Worm (Caenorhabditis elegans): ENCODE data around the gene prcc-1.
A peak's percentile ranks its signal among the peaks of the same experiment; 100 is the strongest.

The prcc-1 gene

ce11 chrIV:13110876-13111275 is 17.3 kb upstream of the prcc-1 start (continued):
- TF ChIP-seq lin-39 (tag; optimal IDR thresholded peaks at IDR 0.05) (no peak), lin-14 (GFP tag; optimal IDR thresholded peaks at IDR 0.05) (peak; percentile 11), ceh-82 (tag; optimal IDR thresholded peaks at IDR 0.05) (no peak), sox-4 (tag; optimal IDR thresholded peaks at IDR 0.05) (no peak), zip-4 (GFP tag; optimal IDR thresholded peaks at IDR 0.05) (no peak), pqm-1 (tag; optimal IDR thresholded peaks at IDR 0.05) (no peak), tbx-2 (tag; optimal IDR thresholded peaks at IDR 0.05) (no peak), Y116A8C.19 (tag; optimal IDR thresholded peaks at IDR 0.05; ENCODE audit: borderline replicate concordance) (no peak), aha-1 (tag; optimal IDR thresholded peaks at IDR 0.05) (no peak), C04F5.9 (tag; optimal IDR thresholded peaks at IDR 0.05) (no peak), jun-1 (tag; optimal IDR thresholded peaks at IDR 0.05) (no peak)

ce11 chrIV:13109751-13110150 is 16.2 kb upstream of the prcc-1 start, which contains the start of gene best-1:
TSS of gene best-1 (minus strand) at chrIV:13109779.
- no peak for TF ChIP-seq Y116A8C.19 (tag; optimal IDR thresholded peaks at IDR 0.05; ENCODE audit: borderline replicate concordance)
- no peak for TF ChIP-seq egl-27 (tag; optimal IDR thresholded peaks at IDR 0.05)
- TF ChIP-seq unc-30 (tag; optimal IDR thresholded peaks at IDR 0.05) = no peak
- TF ChIP-seq ceh-8 (GFP tag; optimal IDR thresholded peaks at IDR 0.05) = no peak
- peak; percentile 22 for TF ChIP-seq unc-130 (tag; optimal IDR thresholded peaks at IDR 0.05)
- TF ChIP-seq C34B4.2 (tag; optimal IDR thresholded peaks at IDR 0.05) = no peak
- no peak for TF ChIP-seq snpc-4 (tag; optimal IDR thresholded peaks at IDR 0.05)
- TF ChIP-seq mab-9 (GFP tag; IDR thresholded peaks at IDR 0.05) = no peak
- TF ChIP-seq nhr-71 (tag; optimal IDR thresholded peaks at IDR 0.05) = peak; percentile 45
- peak in 4 of 6 experiments; percentile 34 to 69 (median 50) for TF ChIP-seq elt-3 (tag; optimal IDR thresholded peaks at IDR 0.05)
- peak; percentile 73 for TF ChIP-seq blmp-1 (tag; optimal IDR thresholded peaks at IDR 0.05)
- peak; percentile 46; the same call in 1 of the 2 replicates for TF ChIP-seq nhr-19 (GFP tag; conservative IDR thresholded peaks at IDR 0.05)
- TF ChIP-seq snu-23 (GFP tag; optimal IDR thresholded peaks at IDR 0.05) = peak; percentile 25
- peak in 1 of 2 experiments; percentile 54 for TF ChIP-seq lsy-2 (tag; optimal IDR thresholded peaks at IDR 0.05)
- TF ChIP-seq mdl-1 (tag; optimal IDR thresholded peaks at IDR 0.05) = peak in 1 of 2 experiments; percentile 49
- TF ChIP-seq nhr-20 (tag; optimal IDR thresholded peaks at IDR 0.05) = peak; percentile 64
- TF ChIP-seq lir-3 (tag; optimal IDR thresholded peaks at IDR 0.05; ENCODE audit: poor library complexity) = no peak
- TF ChIP-seq nhr-90 (tag; optimal IDR thresholded peaks at IDR 0.05; ENCODE audit: poor library complexity) = peak; percentile 55
- TF ChIP-seq nhr-85 (tag) = peak; percentile 67
- no peak for TF ChIP-seq jun-1 (tag; optimal IDR thresholded peaks at IDR 0.05)

ce11 chrIV:13108430-13108829 is 14.8 kb upstream of the prcc-1 start:
- no peak for TF ChIP-seq sup-37 (GFP tag; optimal IDR thresholded peaks at IDR 0.05)
- no peak for TF ChIP-seq sox-4 (tag; optimal IDR thresholded peaks at IDR 0.05)
- peak; percentile 2 for TF ChIP-seq blmp-1 (tag; optimal IDR thresholded peaks at IDR 0.05)
- TF ChIP-seq hlh-4 (tag; optimal IDR thresholded peaks at IDR 0.05) = no peak
- TF ChIP-seq ceh-90 (tag; optimal IDR thresholded peaks at IDR 0.05) = no peak
- no peak for TF ChIP-seq snpc-4 (tag; optimal IDR thresholded peaks at IDR 0.05)

ce11 chrIV:13107359-13107758 is 13.8 kb upstream of the prcc-1 start, which contains the start of gene B0564.2:
TSS of gene B0564.2 (plus strand) at chrIV:13107659.
- TF ChIP-seq swsn-7 (tag; optimal IDR thresholded peaks at IDR 0.05) (no peak), elt-2 (tag; optimal IDR thresholded peaks at IDR 0.05) (no peak), fkh-4 (tag; optimal IDR thresholded peaks at IDR 0.05; ENCODE audit: borderline replicate concordance) (no peak), ztf-4 (tag; optimal IDR thresholded peaks at IDR 0.05) (no peak), rnt-1 (tag; optimal IDR thresholded peaks at IDR 0.05) (no peak), unc-62 (GFP tag; optimal IDR thresholded peaks at IDR 0.05) (no peak), fkh-10 (GFP tag; optimal IDR thresholded peaks at IDR 0.05) (no peak), nhr-71 (tag; optimal IDR thresholded peaks at IDR 0.05) (no peak), nhr-28 (tag; optimal IDR thresholded peaks at IDR 0.05) (no peak), zag-1 (tag; optimal IDR thresholded peaks at IDR 0.05) (no peak), ceh-82 (tag; optimal IDR thresholded peaks at IDR 0.05) (no peak), egl-13 (tag; optimal IDR thresholded peaks at IDR 0.05) (no peak), snu-23 (GFP tag; optimal IDR thresholded peaks at IDR 0.05) (no peak), lin-14 (GFP tag; optimal IDR thresholded peaks at IDR 0.05) (no peak), mef-2 (tag; optimal IDR thresholded peaks at IDR 0.05) (no peak), aly-2 (tag; optimal IDR thresholded peaks at IDR 0.05) (no peak), sup-37 (GFP tag; optimal IDR thresholded peaks at IDR 0.05) (no peak), lin-35 (GFP tag; optimal IDR thresholded peaks at IDR 0.05) (no peak), nhr-77 (tag; optimal IDR thresholded peaks at IDR 0.05) (no peak)
